Fruit fly (Drosophila melanogaster): ENCODE data around the gene Wdr24.

Wdr24 gene

dm6 chr3R:29782367-29782766, 37.5 kb upstream of the Wdr24 start (continued):
- TF ChIP-seq D19A (tag; optimal IDR thresholded peaks at IDR 0.05) (no peak), HLH54F (GFP tag; optimal IDR thresholded peaks at IDR 0.05) (no peak), Dfd (GFP tag; optimal IDR thresholded peaks at IDR 0.05) (no peak), bab2 (GFP tag; optimal IDR thresholded peaks at IDR 0.05) (no peak), Pdp1 (GFP tag; optimal IDR thresholded peaks at IDR 0.05) (no peak), CG12391 (tag; optimal IDR thresholded peaks at IDR 0.05) (no peak), CG16813 (GFP tag; IDR thresholded peaks at IDR 0.05; ENCODE audit: partially characterized antibody) (no peak), mld (GFP tag; IDR thresholded peaks at IDR 0.05; ENCODE audit: partially characterized antibody) (no peak), CG32767 (GFP tag; IDR thresholded peaks at IDR 0.05) (no peak), pb (GFP tag; optimal IDR thresholded peaks at IDR 0.05) (no peak), stc (GFP tag; IDR thresholded peaks at IDR 0.05) (no peak; the same call in 1 of the 2 replicates), CG5245 (GFP tag; optimal IDR thresholded peaks at IDR 0.05) (no peak), CG3847 (GFP tag; IDR thresholded peaks at IDR 0.05) (no peak), CG7357 (GFP tag; IDR thresholded peaks at IDR 0.05) (no peak), Taf1 (GFP tag; IDR thresholded peaks at IDR 0.05) (no peak), Spps (tag; optimal IDR thresholded peaks at IDR 0.05) (no peak), CG9215 (GFP tag; IDR thresholded peaks at IDR 0.05) (no peak), Sry-δ (GFP tag; optimal IDR thresholded peaks at IDR 0.05) (no peak), salm (tag; optimal IDR thresholded peaks at IDR 0.05) (no peak), Mes4 (GFP tag; optimal IDR thresholded peaks at IDR 0.05) (no peak), CG10321 (GFP tag; IDR thresholded peaks at IDR 0.05) (no peak), BtbVII (GFP tag; optimal IDR thresholded peaks at IDR 0.05) (peak; percentile 23), dm (GFP tag; optimal IDR thresholded peaks at IDR 0.05) (no peak), CG10209 (GFP tag; optimal IDR thresholded peaks at IDR 0.05) (no peak), E2f1 (GFP tag; IDR thresholded peaks at IDR 0.05) (no peak), NC2α (GFP tag; optimal IDR thresholded peaks at IDR 0.05) (no peak), Hr3 (GFP tag; optimal IDR thresholded peaks at IDR 0.05) (no peak), CG14050 (GFP tag; IDR thresholded peaks at IDR 0.05) (no peak; the same call in 2 of the 3 replicates), fd96Cb (tag; optimal IDR thresholded peaks at IDR 0.05) (no peak), gfzf (GFP tag; optimal IDR thresholded peaks at IDR 0.05) (no peak), ewg (GFP tag; optimal IDR thresholded peaks at IDR 0.05) (no peak), hth (optimal IDR thresholded peaks at IDR 0.05) (no peak), Sox102F (GFP tag; optimal IDR thresholded peaks at IDR 0.05) (no peak), cad (GFP tag; optimal IDR thresholded peaks at IDR 0.05) (no peak), B-H2 (GFP tag; optimal IDR thresholded peaks at IDR 0.05) (no peak), lab (GFP tag; optimal IDR thresholded peaks at IDR 0.05) (peak; percentile 65), hbn (GFP tag; IDR thresholded peaks at IDR 0.05; ENCODE audit: partially characterized antibody) (no peak), exex (tag; optimal IDR thresholded peaks at IDR 0.05) (no peak), da (GFP tag; optimal IDR thresholded peaks at IDR 0.05) (no peak), insv (GFP tag; optimal IDR thresholded peaks at IDR 0.05) (no peak), Neu2 (GFP tag; optimal IDR thresholded peaks at IDR 0.05; ENCODE audit: borderline replicate concordance) (no peak), TFAM (GFP tag; optimal IDR thresholded peaks at IDR 0.05) (no peak), CG5953 (GFP tag; IDR thresholded peaks at IDR 0.05) (no peak; the same call in 1 of the 2 replicates), sug (tag; optimal IDR thresholded peaks at IDR 0.05) (no peak), Lim3 (GFP tag; IDR thresholded peaks at IDR 0.05) (no peak), CG11093 (GFP tag; IDR thresholded peaks at IDR 0.05) (no peak), CG18262 (tag; optimal IDR thresholded peaks at IDR 0.05) (no peak), CG4617 (GFP tag; optimal IDR thresholded peaks at IDR 0.05; ENCODE audit: borderline replicate concordance) (no peak), PHDP (tag; optimal IDR thresholded peaks at IDR 0.05) (peak; percentile 29), E2f2 (GFP tag; IDR thresholded peaks at IDR 0.05) (no peak), CG6683 (GFP tag; optimal IDR thresholded peaks at IDR 0.05) (peak; percentile 33), CG6689 (GFP tag; IDR thresholded peaks at IDR 0.05) (0 out of 2 replicates have a peak, but pooled peaks have one; percentile 7)
